Worm (Caenorhabditis elegans): Measurements from ENCODE around the gene C14C10.5.

DNA sequence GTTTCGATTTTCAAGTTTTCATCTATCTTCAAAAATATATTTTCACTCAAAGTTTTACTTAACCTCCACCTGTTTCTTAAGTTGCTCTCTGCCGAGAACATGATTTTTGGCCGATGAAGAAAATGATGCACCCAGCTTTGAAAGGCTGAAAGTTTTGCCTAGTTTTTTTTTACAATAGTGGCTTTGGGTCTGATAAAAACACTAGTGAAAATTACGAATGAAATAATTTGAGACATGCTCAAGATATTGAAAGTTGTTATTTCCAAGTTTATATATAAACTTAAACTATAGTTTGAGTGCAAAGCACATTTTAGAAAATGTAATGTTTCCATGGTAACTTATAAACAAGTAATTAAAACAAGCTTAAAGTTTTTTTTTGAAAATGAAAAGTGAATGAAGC is 49.2 kb downstream of the C14C10.5 start, which contains the start of gene gpa-9:
- no peak for TF ChIP-seq hlh-15 (tag; optimal IDR thresholded peaks at IDR 0.05)
- TF ChIP-seq rnt-1 (tag; optimal IDR thresholded peaks at IDR 0.05): no peak
- no peak for TF ChIP-seq hlh-30 (tag; optimal IDR thresholded peaks at IDR 0.05; ENCODE audit: insufficient read depth)
- TF ChIP-seq ceh-45 (GFP tag; IDR thresholded peaks at IDR 0.05): no peak
- TF ChIP-seq ets-4 (tag; optimal IDR thresholded peaks at IDR 0.05): no peak

All from whole organism, late embryonic.